Fruit fly (Drosophila melanogaster) whole organism, embryonic: ENCODE results near the gene CG6785.
A peak's percentile ranks its signal among the peaks of the same experiment; 100 is the strongest.

Experiments
- ATbp ChIP-seq: fragments of 200-800 bp; sonication (Bioruptor generic); optimal IDR thresholded peaks from 2 replicates; lab custom pipeline; 2017; ENCODE audit warnings: missing biosample characterization, mild to moderate bottlenecking, missing genetic modification characterization, missing genetic modification reagents
- Atf-2 ChIP-seq: fragments of 200-800 bp; sonication (Bioruptor generic); optimal IDR thresholded peaks from 2 replicates; lab custom pipeline; 2016; ENCODE audit warnings: missing biosample characterization, missing genetic modification characterization
- Atf6 ChIP-seq: fragments of 200-800 bp; sonication (Bioruptor generic); IDR thresholded peaks from 2 replicates; pipeline ENCODE4 v1.3.6; 2022; ENCODE audit warnings: missing biosample characterization, missing genetic modification characterization
- Blimp-1 ChIP-seq: fragments of 200-800 bp; sonication (Bioruptor generic); optimal IDR thresholded peaks from 3 replicates; lab custom pipeline; 2018; ENCODE audit warnings: missing biosample characterization, missing genetic modification characterization, mild to moderate bottlenecking, moderate library complexity, missing genetic modification reagents
- CG10654 ChIP-seq: fragments of 200-800 bp; sonication (Bioruptor generic); optimal IDR thresholded peaks from 2 replicates; lab custom pipeline; 2016; ENCODE audit warnings: missing biosample characterization, missing genetic modification characterization
- CG1233 ChIP-seq: fragments of 200-800 bp; sonication (Bioruptor generic); optimal IDR thresholded peaks from 4 replicates; lab custom pipeline; 2018; ENCODE audit warnings: missing biosample characterization, mild to moderate bottlenecking, missing genetic modification characterization
- CG17385 ChIP-seq: fragments of 200-800 bp; sonication (Bioruptor generic); optimal IDR thresholded peaks from 3 replicates; lab custom pipeline; 2018; ENCODE audit warnings: missing biosample characterization, mild to moderate bottlenecking, missing genetic modification characterization
- CG17829 ChIP-seq: fragments of 200-800 bp; optimal IDR thresholded peaks from 2 replicates; lab custom pipeline; 2019; ENCODE audit warnings: missing biosample characterization, mild to moderate bottlenecking, missing genetic modification characterization, moderate library complexity
- CG2199 ChIP-seq: fragments of 200-800 bp; sonication (Bioruptor generic); IDR thresholded peaks from 3 replicates; pipeline ENCODE4 v1.3.6; 2022; ENCODE audit warnings: missing biosample characterization, missing genetic modification characterization
- CG3163 ChIP-seq: fragments of 200-800 bp; sonication (Bioruptor generic); optimal IDR thresholded peaks from 3 replicates; lab custom pipeline; 2016; ENCODE audit warnings: missing biosample characterization, missing genetic modification characterization
- CG3847 ChIP-seq: fragments of 200-800 bp; sonication (Bioruptor generic); IDR thresholded peaks from 2 replicates; pipeline ENCODE4 v1.3.6; 2022; ENCODE audit warnings: missing biosample characterization, missing genetic modification characterization
- CG6813 ChIP-seq: fragments of 200-800 bp; sonication (Bioruptor generic); optimal IDR thresholded peaks from 2 replicates; lab custom pipeline; 2017; ENCODE audit warnings: missing biosample characterization, missing genetic modification characterization, mild to moderate bottlenecking, moderate library complexity, missing genetic modification reagents
- CG7786 ChIP-seq: fragments of 200-800 bp; sonication (Bioruptor generic); optimal IDR thresholded peaks from 2 replicates; lab custom pipeline; 2016; ENCODE audit warnings: missing biosample characterization, missing genetic modification characterization
- CG7963 ChIP-seq: fragments of 200-800 bp; sonication (Bioruptor generic); IDR thresholded peaks from 3 replicates; pipeline ENCODE4 v1.3.6; 2022; ENCODE audit warnings: missing biosample characterization, missing genetic modification characterization; ENCODE audit not compliant: partially characterized antibody
- CG9932 ChIP-seq: fragments of 200-800 bp; sonication (Bioruptor generic); IDR thresholded peaks from 2 replicates; pipeline ENCODE4 v1.3.6; 2022; ENCODE audit warnings: missing biosample characterization, missing genetic modification characterization
- D ChIP-seq, 2 experiments: fragments of 200-800 bp in 1 of 2; fragments of >200 bp in 1 of 2; sonication (Bioruptor generic) in 1 of 2; optimal IDR thresholded peaks; 2 replicates in 1 of 2; 3 replicates in 1 of 2; lab custom pipeline; 2017; ENCODE audit warnings: mild to moderate bottlenecking in 1 of 2, missing biosample characterization in 1 of 2, missing genetic modification characterization in 1 of 2, missing genetic modification reagents in 1 of 2
- Ets97D ChIP-seq: fragments of 200-800 bp; sonication (Bioruptor generic); optimal IDR thresholded peaks from 3 replicates; lab custom pipeline; 2016; ENCODE audit warnings: missing biosample characterization, missing genetic modification characterization
- Fer3 ChIP-seq: fragments of 200-800 bp; sonication (Bioruptor generic); optimal IDR thresholded peaks from 2 replicates; lab custom pipeline; 2018; ENCODE audit warnings: missing biosample characterization, mild to moderate bottlenecking, missing genetic modification characterization, moderate library complexity
- Mad ChIP-seq: fragments of 200-800 bp; sonication (Bioruptor generic); optimal IDR thresholded peaks from 2 replicates; lab custom pipeline; 2016; ENCODE audit warnings: missing biosample characterization, missing genetic modification characterization
- Max ChIP-seq: fragments of 200-800 bp; sonication (Bioruptor generic); optimal IDR thresholded peaks from 2 replicates; lab custom pipeline; 2016; ENCODE audit warnings: missing biosample characterization, mild to moderate bottlenecking, missing genetic modification characterization
- Meics ChIP-seq: fragments of 200-800 bp; sonication (Bioruptor generic); optimal IDR thresholded peaks from 2 replicates; lab custom pipeline; 2017; ENCODE audit warnings: missing biosample characterization, mild to moderate bottlenecking, missing genetic modification characterization
- Oli ChIP-seq: fragments of 200-800 bp; sonication (Bioruptor generic); optimal IDR thresholded peaks from 2 replicates; lab custom pipeline; 2018; ENCODE audit warnings: missing biosample characterization, mild to moderate bottlenecking, missing genetic modification characterization, moderate library complexity
- Scr ChIP-seq: fragments of 200-800 bp; sonication (Bioruptor generic); IDR thresholded peaks from 2 replicates; pipeline ENCODE4 v1.3.6; 2022; ENCODE audit warnings: missing biosample characterization, missing genetic modification characterization; ENCODE audit not compliant: partially characterized antibody
- Spps ChIP-seq: fragments of 200-800 bp; sonication (Bioruptor generic); optimal IDR thresholded peaks from 2 replicates; lab custom pipeline; 2018; ENCODE audit warnings: missing biosample characterization, mild to moderate bottlenecking, missing genetic modification characterization
- Trl ChIP-seq, 3 experiments: fragments of >200 bp in 2 of 3; fragments of 200-800 bp in 1 of 3; sonication (Bioruptor generic) in 1 of 3; optimal IDR thresholded peaks; 2 replicates in 1 of 3; 3 replicates in 2 of 3; lab custom pipeline; 2016 to 2017; ENCODE audit warnings: missing biosample characterization in 1 of 3, missing genetic modification characterization in 1 of 3
- amos ChIP-seq: fragments of 200-800 bp; sonication (Bioruptor generic); IDR thresholded peaks from 2 replicates; pipeline ENCODE4 v1.3.6; 2022; ENCODE audit warnings: missing biosample characterization, missing genetic modification characterization; ENCODE audit not compliant: partially characterized antibody
- crol ChIP-seq: fragments of 200-800 bp; sonication (Bioruptor generic); IDR thresholded peaks from 2 replicates; pipeline ENCODE4 v1.3.6; 2022; ENCODE audit warnings: missing biosample characterization, missing genetic modification characterization
- dmrt99B ChIP-seq: fragments of 200-800 bp; sonication (Bioruptor generic); optimal IDR thresholded peaks from 2 replicates; lab custom pipeline; 2018; ENCODE audit warnings: missing biosample characterization, mild to moderate bottlenecking, missing genetic modification characterization, moderate library complexity
- fd102C ChIP-seq: fragments of 200-800 bp; sonication (Bioruptor generic); optimal IDR thresholded peaks from 2 replicates; lab custom pipeline; 2018; ENCODE audit warnings: missing biosample characterization, mild to moderate bottlenecking, missing genetic modification characterization, moderate library complexity
- grau ChIP-seq: fragments of 200-800 bp; optimal IDR thresholded peaks from 3 replicates; lab custom pipeline; 2019; ENCODE audit warnings: missing biosample characterization, mild to moderate bottlenecking, missing genetic modification characterization, moderate library complexity
- kah ChIP-seq: fragments of 200-800 bp; sonication (Bioruptor generic); optimal IDR thresholded peaks from 2 replicates; lab custom pipeline; 2018; ENCODE audit warnings: missing biosample characterization, mild to moderate bottlenecking, missing genetic modification characterization
- kay ChIP-seq: fragments of 200-800 bp; sonication (Bioruptor generic); optimal IDR thresholded peaks from 2 replicates; lab custom pipeline; 2016; ENCODE audit warnings: missing biosample characterization, missing genetic modification characterization
- nerfin-1 ChIP-seq: fragments of 200-800 bp; sonication (Bioruptor generic); optimal IDR thresholded peaks from 3 replicates; lab custom pipeline; 2019; ENCODE audit warnings: missing biosample characterization, mild to moderate bottlenecking, missing genetic modification characterization, moderate library complexity
- nom ChIP-seq: fragments of 200-800 bp; sonication (Bioruptor generic); optimal IDR thresholded peaks from 2 replicates; lab custom pipeline; 2017; ENCODE audit warnings: missing biosample characterization, missing genetic modification characterization, mild to moderate bottlenecking, moderate library complexity, missing genetic modification reagents
- oc ChIP-seq: fragments of 200-800 bp; sonication (Bioruptor generic); optimal IDR thresholded peaks from 2 replicates; lab custom pipeline; 2018; ENCODE audit warnings: missing biosample characterization, mild to moderate bottlenecking, missing genetic modification characterization, moderate library complexity
- pita ChIP-seq: fragments of 200-800 bp; sonication (Bioruptor generic); optimal IDR thresholded peaks from 2 replicates; lab custom pipeline; 2017; ENCODE audit warnings: missing biosample characterization, mild to moderate bottlenecking, missing genetic modification characterization
- pum ChIP-seq: fragments of 200-800 bp; sonication (Bioruptor generic); optimal IDR thresholded peaks from 2 replicates; lab custom pipeline; 2016; ENCODE audit warnings: missing biosample characterization, missing genetic modification characterization
- stc ChIP-seq: fragments of 200-800 bp; sonication (Bioruptor generic); IDR thresholded peaks from 2 replicates; pipeline ENCODE4 v1.3.6; 2022; ENCODE audit warnings: missing biosample characterization, missing genetic modification characterization
- trem ChIP-seq: fragments of 200-800 bp; optimal IDR thresholded peaks from 3 replicates; lab custom pipeline; 2019; ENCODE audit warnings: missing biosample characterization, mild to moderate bottlenecking, missing genetic modification characterization, moderate library complexity
- trh ChIP-seq: fragments of 200-800 bp; sonication (Bioruptor generic); optimal IDR thresholded peaks from 2 replicates; lab custom pipeline; 2016; ENCODE audit warnings: missing biosample characterization, missing genetic modification characterization
- unc-4 ChIP-seq: fragments of 200-800 bp; sonication (Bioruptor generic); IDR thresholded peaks from 2 replicates; pipeline ENCODE4 v1.3.6; 2022; ENCODE audit warnings: missing biosample characterization, missing genetic modification characterization; ENCODE audit not compliant: partially characterized antibody
- unpg ChIP-seq: fragments of 200-800 bp; sonication (Bioruptor generic); optimal IDR thresholded peaks from 3 replicates; lab custom pipeline; 2018; ENCODE audit warnings: missing biosample characterization, mild to moderate bottlenecking, missing genetic modification characterization, moderate library complexity
- vvl ChIP-seq: fragments of 200-800 bp; sonication (Bioruptor generic); IDR thresholded peaks from 2 replicates; pipeline ENCODE4 v1.3.6; 2022; ENCODE audit warnings: missing biosample characterization, missing genetic modification characterization
- zen ChIP-seq: fragments of 200-800 bp; sonication (Bioruptor generic); optimal IDR thresholded peaks from 3 replicates; lab custom pipeline; 2018; ENCODE audit warnings: missing biosample characterization, mild to moderate bottlenecking, missing genetic modification characterization, moderate library complexity

The CG6785 gene

DNA sequence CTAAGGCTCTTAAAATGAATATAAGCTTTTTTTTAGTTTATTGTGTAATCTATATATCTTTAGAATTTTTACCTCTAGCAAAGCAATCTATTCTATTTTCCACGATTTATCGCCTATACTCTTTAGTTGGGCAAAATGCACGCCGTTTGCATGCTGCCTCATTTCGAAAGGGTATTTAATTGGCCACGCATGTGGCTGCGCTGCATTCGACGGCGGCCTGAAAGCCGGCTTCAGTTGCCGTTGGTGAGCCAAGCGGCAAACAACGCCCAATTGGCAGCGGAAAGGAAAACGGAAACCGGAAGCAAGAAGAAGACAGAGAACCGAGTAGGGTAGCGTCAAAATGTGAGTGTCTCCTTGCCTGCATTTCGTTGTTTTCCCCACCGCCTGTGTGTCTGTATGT lies 30.9 kb upstream of the CG6785 start, which contains the start of gene CG14947 (continued):
- TF ChIP-seq zen = peak; percentile 30
- no peak for TF ChIP-seq vvl
- no peak for TF ChIP-seq CG7963 (GFP tag; lab: Robert Waterston, UW)
- TF ChIP-seq Atf-2 (GFP tag; lab: Kevin White, UChicago) = no peak
- TF ChIP-seq CG6813 (GFP tag; lab: Kevin White, UChicago) = peak; percentile 30
- TF ChIP-seq pita = no peak
- TF ChIP-seq Ets97D (GFP tag; lab: Kevin White, UChicago) = peak; percentile 76

DNA sequence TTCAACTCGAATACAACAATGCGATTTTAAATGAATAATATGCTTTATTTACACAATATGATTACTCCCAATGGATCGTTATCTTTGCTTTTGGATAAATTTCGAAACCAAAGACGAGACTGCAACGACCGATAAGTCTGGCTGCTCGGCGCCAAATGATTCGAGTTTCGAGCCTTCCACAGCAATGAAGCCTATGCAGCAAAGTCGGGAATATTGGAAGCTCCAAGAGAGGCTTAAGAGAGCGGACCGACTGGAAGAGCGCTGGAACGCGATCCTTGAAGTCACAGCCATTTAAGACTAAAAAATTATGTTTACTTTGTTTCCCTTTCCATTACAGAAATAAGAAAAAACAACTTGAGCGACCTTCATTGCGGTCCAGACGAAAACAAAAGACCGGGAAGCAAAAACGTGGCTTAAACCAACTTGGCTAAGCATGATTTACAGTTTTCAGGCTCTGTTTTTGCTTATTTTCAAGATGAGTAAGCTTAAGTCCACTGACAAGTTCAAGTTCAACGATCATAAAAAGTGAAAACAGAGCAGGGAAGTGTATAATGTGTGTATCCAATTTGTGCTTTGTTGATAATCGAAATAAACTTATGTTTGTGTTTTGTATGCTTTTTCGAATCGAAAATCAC lies 21.7 kb upstream of the CG6785 start, which contains the start of gene firl:
firl (minus strand) TSS at position 159 of the 635 bp plus-strand sequence.
- peak in 1 of 2 experiments; percentile 11 for TF ChIP-seq Trl (optimal IDR thresholded peaks at IDR 0.05; lab: Kevin White, UChicago)
- no peak for TF ChIP-seq Trl (GFP tag; optimal IDR thresholded peaks at IDR 0.05; lab: Kevin White, UChicago)
- TF ChIP-seq nom = peak; percentile 55
- no peak for TF ChIP-seq nerfin-1
- TF ChIP-seq CG10654 (GFP tag; lab: Kevin White, UChicago) = no peak
- no peak for TF ChIP-seq pum (GFP tag; lab: Kevin White, UChicago)
- no peak for TF ChIP-seq CG2199 (GFP tag; lab: Robert Waterston, UW)
- no peak for TF ChIP-seq CG3163 (GFP tag; lab: Kevin White, UChicago)
- peak; percentile 53 for TF ChIP-seq Blimp-1 (GFP tag; lab: Kevin White, UChicago)
- no peak for TF ChIP-seq Fer3 (tag; lab: Kevin White, UChicago)
- TF ChIP-seq unpg (GFP tag; lab: Kevin White, UChicago) = no peak
- TF ChIP-seq CG1233 (GFP tag; lab: Kevin White, UChicago) = no peak
- no peak for TF ChIP-seq oc (tag; lab: Kevin White, UChicago)
- no peak for TF ChIP-seq trh (GFP tag; lab: Kevin White, UChicago)
- no peak for TF ChIP-seq CG9932 (GFP tag; lab: Robert Waterston, UW)

DNA sequence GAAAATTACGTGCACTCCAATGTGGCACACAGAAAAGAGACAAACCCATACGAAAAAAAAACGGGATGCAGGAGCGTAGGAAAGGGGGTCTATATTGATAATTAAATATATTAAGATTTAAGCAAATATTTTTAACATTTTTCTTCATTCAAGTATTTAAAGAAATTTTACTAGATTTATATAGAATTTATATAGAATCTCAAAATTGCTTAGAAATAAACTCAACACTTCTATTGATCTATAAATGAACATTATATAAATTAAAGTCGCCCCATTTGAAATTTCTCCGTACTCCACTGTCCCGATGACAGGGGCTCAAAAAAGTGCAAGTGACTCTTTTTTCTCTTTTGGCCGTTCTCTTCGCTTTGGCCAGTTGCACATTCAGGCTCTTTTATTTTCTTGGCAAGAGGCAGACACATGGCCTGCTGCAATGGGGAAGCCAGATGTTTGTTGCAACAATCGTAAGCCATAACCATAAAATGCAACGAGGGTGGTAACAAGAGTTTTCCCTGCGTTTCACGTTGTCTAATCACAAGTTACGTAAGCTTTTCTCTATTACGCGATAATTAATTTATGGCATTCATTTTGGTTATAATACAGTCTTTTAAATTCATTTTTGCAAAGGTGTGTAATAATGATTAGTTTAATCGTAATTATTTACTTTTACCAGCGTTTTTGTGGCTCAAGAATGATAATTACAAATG lies 20.8 kb upstream of the CG6785 start:
- TF ChIP-seq CG7786 (GFP tag; lab: Kevin White, UChicago) (no peak), dmrt99B (peak; percentile 67), amos (GFP tag; lab: Robert Waterston, UW) (no peak), kay (no peak), CG3847 (GFP tag; lab: Robert Waterston, UW) (no peak), Mad (GFP tag; lab: Kevin White, UChicago) (no peak), nom (peak; percentile 86), Atf6 (no peak), fd102C (GFP tag; lab: Kevin White, UChicago) (no peak), kah (GFP tag; lab: Kevin White, UChicago) (no peak), Spps (tag; lab: Kevin White, UChicago) (peak; percentile 46), crol (GFP tag; lab: Robert Waterston, UW) (no peak), CG6813 (GFP tag; lab: Kevin White, UChicago) (peak; percentile 35), unc-4 (GFP tag; lab: Robert Waterston, UW) (no peak), unpg (GFP tag; lab: Kevin White, UChicago) (peak; percentile 47), Max (GFP tag; lab: Kevin White, UChicago) (no peak), ATbp (peak; percentile 38), Scr (GFP tag; lab: Robert Waterston, UW) (no peak), Meics (GFP tag; lab: Kevin White, UChicago) (no peak), CG17385 (GFP tag; lab: Kevin White, UChicago) (peak; percentile 9), Oli (tag; lab: Kevin White, UChicago) (peak; percentile 17), trem (tag; lab: Kevin White, UChicago) (peak; percentile 23), grau (peak; percentile 45), D (optimal IDR thresholded peaks at IDR 0.05; lab: Kevin White, UChicago) (no peak), D (GFP tag; optimal IDR thresholded peaks at IDR 0.05; lab: Kevin White, UChicago) (peak; percentile 46), stc (GFP tag; lab: Robert Waterston, UW) (no peak), CG17829 (peak; percentile 71)
